Worm (Caenorhabditis elegans): ENCODE results near the gene nhr-124.

ce11 chrV:3865273-3865672, 20.7 kb downstream of the nhr-124 start:
- TF ChIP-seq aha-1 (tag; optimal IDR thresholded peaks at IDR 0.05) (no peak), alr-1 (tag; optimal IDR thresholded peaks at IDR 0.05; ENCODE audit: borderline replicate concordance) (no peak), fkh-4 (tag; optimal IDR thresholded peaks at IDR 0.05; ENCODE audit: borderline replicate concordance) (no peak)
